Worm (Caenorhabditis elegans): Measurements from ENCODE around the gene srd-45.

srd-45 gene

DNA sequence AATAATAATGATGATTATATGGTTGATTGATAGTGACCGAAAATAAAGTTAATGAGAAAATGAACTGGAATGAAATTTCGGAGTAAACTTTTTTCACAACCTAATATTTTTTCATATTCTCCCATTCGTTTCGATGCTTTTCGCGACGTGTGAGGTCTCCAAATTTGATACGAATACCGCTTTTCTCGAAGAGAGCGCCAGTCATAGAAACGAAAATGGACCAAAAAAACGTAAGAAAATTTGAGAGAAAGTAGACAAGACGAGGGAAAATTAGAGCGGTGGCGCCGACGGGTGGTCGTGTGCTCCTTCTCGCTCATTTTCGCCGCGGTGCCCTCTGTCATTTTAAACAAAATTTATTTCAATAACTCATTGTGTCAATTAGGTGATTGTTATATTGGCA lies 14.4 kb upstream of the srd-45 start:
- TF ChIP-seq ceh-16 (tag; optimal IDR thresholded peaks at IDR 0.05), result no peak
- TF ChIP-seq elt-3 (tag; optimal IDR thresholded peaks at IDR 0.05), result no peak
- no peak for TF ChIP-seq nhr-11 (tag; optimal IDR thresholded peaks at IDR 0.05)
- no peak for TF ChIP-seq dmd-4 (tag; optimal IDR thresholded peaks at IDR 0.05)
- no peak for TF ChIP-seq ztf-11 (tag; optimal IDR thresholded peaks at IDR 0.05)
- TF ChIP-seq egl-27 (tag; optimal IDR thresholded peaks at IDR 0.05), result no peak
- no peak for TF ChIP-seq C34F6.9 (tag; optimal IDR thresholded peaks at IDR 0.05)
- TF ChIP-seq fos-1 (tag; optimal IDR thresholded peaks at IDR 0.05), result no peak
- no peak for TF ChIP-seq R02D3.7 (tag; optimal IDR thresholded peaks at IDR 0.05)
- TF ChIP-seq nhr-21 (tag; optimal IDR thresholded peaks at IDR 0.05), result no peak
- no peak for TF ChIP-seq ztf-1 (GFP tag; conservative IDR thresholded peaks at IDR 0.05)
- TF ChIP-seq lin-13 (GFP tag; optimal IDR thresholded peaks at IDR 0.05), result no peak
- TF ChIP-seq ztf-4 (tag; optimal IDR thresholded peaks at IDR 0.05), result no peak
- TF ChIP-seq zag-1 (tag; optimal IDR thresholded peaks at IDR 0.05), result no peak
- TF ChIP-seq nhr-237 (tag; optimal IDR thresholded peaks at IDR 0.05), result no peak
- TF ChIP-seq skn-1 (tag; optimal IDR thresholded peaks at IDR 0.05), result no peak

DNA sequence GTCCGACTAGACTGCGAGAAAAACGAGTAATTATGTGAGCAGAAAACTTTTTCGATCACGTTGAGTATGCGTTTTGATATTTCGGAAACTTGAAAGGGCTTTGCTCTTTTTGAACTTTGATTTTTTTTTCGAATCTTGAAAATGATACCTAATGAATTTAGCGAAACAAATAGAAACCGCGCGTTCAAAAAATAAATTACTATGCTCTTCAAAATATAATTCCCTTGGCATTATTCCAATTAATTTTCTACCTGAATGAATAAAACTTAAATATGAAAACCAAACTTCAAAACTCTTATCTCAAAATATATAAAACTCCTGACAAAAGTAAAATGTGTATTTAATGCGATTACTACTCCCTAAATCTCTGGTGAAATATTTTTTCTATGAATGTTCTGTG lies 13.5 kb upstream of the srd-45 start, which contains the start of gene xtr-2:
Gene xtr-2 (plus strand): TSS at position 301 of the 400 bp plus-strand sequence.
- TF ChIP-seq zag-1 (tag; optimal IDR thresholded peaks at IDR 0.05) (no peak), ama-1 (optimal IDR thresholded peaks at IDR 0.05) (no peak), skn-1 (tag; optimal IDR thresholded peaks at IDR 0.05) (no peak), ZK546.5 (tag; optimal IDR thresholded peaks at IDR 0.05) (no peak), ztf-11 (tag; optimal IDR thresholded peaks at IDR 0.05) (no peak), ztf-1 (GFP tag; conservative IDR thresholded peaks at IDR 0.05) (no peak)

DNA sequence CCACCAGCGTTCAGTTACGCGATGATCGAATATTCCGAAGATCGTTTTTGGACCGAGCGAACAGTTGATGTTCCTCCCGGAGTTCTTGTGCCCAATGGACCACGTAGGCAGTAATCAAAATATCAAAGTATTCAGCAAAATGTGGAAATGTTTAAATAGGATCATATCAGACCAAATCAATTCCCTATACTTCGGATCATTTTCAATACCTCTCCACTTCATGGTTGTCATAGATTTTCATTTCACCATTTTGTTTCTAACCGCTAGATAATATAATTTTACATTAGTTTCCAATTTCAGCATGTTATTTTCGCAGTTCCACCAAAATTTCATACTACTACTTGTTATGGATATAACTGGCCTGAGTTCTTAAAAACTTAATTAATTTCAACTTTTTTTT lies 11.2 kb upstream of the srd-45 start:
- TF ChIP-seq nhr-21 (tag; optimal IDR thresholded peaks at IDR 0.05) (no peak), unc-39 (tag; optimal IDR thresholded peaks at IDR 0.05) (no peak), lsy-2 (tag; optimal IDR thresholded peaks at IDR 0.05) (no peak), aly-2 (tag; optimal IDR thresholded peaks at IDR 0.05) (no peak), ZK546.5 (tag; optimal IDR thresholded peaks at IDR 0.05) (no peak), nhr-25 (tag; optimal IDR thresholded peaks at IDR 0.05) (no peak), lin-13 (GFP tag; optimal IDR thresholded peaks at IDR 0.05) (no peak), skn-1 (tag; optimal IDR thresholded peaks at IDR 0.05) (no peak)

DNA sequence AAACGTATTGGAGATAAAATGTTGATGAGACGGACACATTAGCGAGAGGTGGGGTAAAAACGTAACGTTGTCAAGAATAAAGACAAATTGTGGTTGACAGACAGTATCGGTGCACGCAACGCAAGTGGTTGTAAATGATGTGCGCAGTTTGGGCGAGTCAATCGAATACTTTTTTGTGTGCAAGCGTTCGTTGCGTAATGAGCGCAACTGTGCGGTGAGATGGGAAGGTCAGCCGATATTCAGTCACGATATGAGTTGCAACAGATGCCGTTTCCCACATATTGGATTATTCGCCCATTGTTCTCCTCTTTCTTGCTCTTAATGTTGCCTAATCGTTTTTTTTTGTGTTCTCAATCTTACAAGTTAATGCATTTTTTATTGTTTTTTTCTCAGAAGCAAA lies 8.0 kb upstream of the srd-45 start, which contains the start of gene ceh-40:
Gene ceh-40 (minus strand): TSS at position 41 of the 400 bp plus-strand sequence.
- TF ChIP-seq ztf-4 (tag; optimal IDR thresholded peaks at IDR 0.05) (no peak), nhr-6 (tag; optimal IDR thresholded peaks at IDR 0.05) (no peak), elt-1 (tag; optimal IDR thresholded peaks at IDR 0.05) (no peak), egl-27 (tag; optimal IDR thresholded peaks at IDR 0.05) (no peak), nhr-11 (tag; optimal IDR thresholded peaks at IDR 0.05) (no peak), lin-13 (GFP tag; optimal IDR thresholded peaks at IDR 0.05) (no peak)

DNA sequence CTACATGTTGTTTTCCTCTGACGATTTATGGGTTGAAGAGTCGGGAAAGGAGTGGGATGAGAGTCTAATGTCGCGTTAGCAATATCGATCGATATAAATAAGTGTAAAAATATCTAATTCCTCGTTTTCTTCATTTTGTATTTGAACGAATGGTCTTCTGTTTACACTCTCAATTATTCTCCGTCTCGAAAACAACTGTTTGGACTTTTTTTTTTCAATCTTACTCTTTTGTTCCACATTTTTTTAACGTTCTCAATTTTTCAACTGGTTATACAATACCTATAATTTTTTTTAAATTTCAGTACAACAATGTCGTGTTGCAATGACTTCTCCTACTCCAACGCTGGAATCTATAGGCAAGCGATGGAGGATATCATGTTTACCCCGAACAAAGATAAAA lies 7.4 kb upstream of the srd-45 start, which contains the start of gene F17A2.13:
Gene F17A2.13 (plus strand): TSS at position 301 of the 400 bp plus-strand sequence.
- TF ChIP-seq fos-1 (tag; optimal IDR thresholded peaks at IDR 0.05) (no peak), elt-3 (tag; optimal IDR thresholded peaks at IDR 0.05) (no peak), unc-39 (tag; optimal IDR thresholded peaks at IDR 0.05) (no peak)

ce11 chrX:12323439-12323838 lies 5.3 kb upstream of the srd-45 start, which contains the start of gene srd-40:
srd-40 (plus strand) TSS chrX:12323739.
- no peak for TF ChIP-seq ceh-82 (tag; optimal IDR thresholded peaks at IDR 0.05)
- no peak for TF ChIP-seq ZK546.5 (tag; optimal IDR thresholded peaks at IDR 0.05)
- TF ChIP-seq fos-1 (tag; optimal IDR thresholded peaks at IDR 0.05), result no peak

ce11 chrX:12326424-12326823 lies 2.4 kb upstream of the srd-45 start, which contains the start of gene srd-41:
srd-41 (plus strand) TSS chrX:12326724.
- TF ChIP-seq nhr-129 (tag; optimal IDR thresholded peaks at IDR 0.05) (no peak), gmeb-1 (tag; optimal IDR thresholded peaks at IDR 0.05) (no peak), mab-5 (tag; optimal IDR thresholded peaks at IDR 0.05) (no peak), ztf-4 (tag; optimal IDR thresholded peaks at IDR 0.05) (no peak), mdl-1 (tag; optimal IDR thresholded peaks at IDR 0.05) (no peak), lin-39 (tag; optimal IDR thresholded peaks at IDR 0.05) (no peak), unc-39 (tag; optimal IDR thresholded peaks at IDR 0.05) (no peak), Y55F3AM.14 (GFP tag; optimal IDR thresholded peaks at IDR 0.05) (no peak), ceh-16 (tag; optimal IDR thresholded peaks at IDR 0.05) (no peak), R02D3.7 (tag; optimal IDR thresholded peaks at IDR 0.05) (no peak), ztf-1 (GFP tag; conservative IDR thresholded peaks at IDR 0.05) (no peak), dmd-4 (tag; optimal IDR thresholded peaks at IDR 0.05) (no peak), unc-55 (GFP tag; optimal IDR thresholded peaks at IDR 0.05) (no peak), nhr-23 (tag; optimal IDR thresholded peaks at IDR 0.05) (no peak), C34F6.9 (tag; optimal IDR thresholded peaks at IDR 0.05) (no peak)
